Worm (Caenorhabditis elegans): ENCODE data around the gene F27E5.3.
A peak's percentile ranks its signal among the peaks of the same experiment; 100 is the strongest.

Gene F27E5.3

ce11 chrII:10168905-10169782 is 25.2 kb upstream of the F27E5.3 start, which contains the start of gene daf-19 (continued):
- TF ChIP-seq unc-3 (GFP tag; conservative IDR thresholded peaks at IDR 0.05) (0 out of 2 replicates have a peak, but pooled peaks have one; percentile 8), unc-3 (tag; optimal IDR thresholded peaks at IDR 0.05) (no peak), unc-86 (tag; optimal IDR thresholded peaks at IDR 0.05) (peak; percentile 9), nhr-11 (tag; optimal IDR thresholded peaks at IDR 0.05) (peak; percentile 39), nhr-232 (tag; optimal IDR thresholded peaks at IDR 0.05) (no peak), ceh-18 (tag; optimal IDR thresholded peaks at IDR 0.05) (peak; percentile 87), dve-1 (tag; optimal IDR thresholded peaks at IDR 0.05) (peak; percentile 55), gmeb-2 (tag; optimal IDR thresholded peaks at IDR 0.05) (peak; percentile 45), che-1 (tag; optimal IDR thresholded peaks at IDR 0.05) (peak; percentile 29), pha-4 (tag; optimal IDR thresholded peaks at IDR 0.05) (no peak), ref-2 (tag; optimal IDR thresholded peaks at IDR 0.05) (peak; percentile 79), ttx-3 (tag; optimal IDR thresholded peaks at IDR 0.05) (no peak), fkh-10 (GFP tag; optimal IDR thresholded peaks at IDR 0.05) (no peak), T23F11.4 (GFP tag; optimal IDR thresholded peaks at IDR 0.05) (peak; percentile 69), elt-2 (tag; optimal IDR thresholded peaks at IDR 0.05) (peak; percentile 30), madf-2 (tag; optimal IDR thresholded peaks at IDR 0.05) (peak; percentile 62), nfya-1 (tag; optimal IDR thresholded peaks at IDR 0.05) (peak; percentile 79), zip-5 (tag; optimal IDR thresholded peaks at IDR 0.05) (no peak), lin-11 (tag; optimal IDR thresholded peaks at IDR 0.05) (no peak), ceh-14 (tag; optimal IDR thresholded peaks at IDR 0.05) (peak; percentile 87), K09A11.1 (tag; optimal IDR thresholded peaks at IDR 0.05; ENCODE audit: insufficient read depth) (peak; percentile 41), npax-4 (tag; optimal IDR thresholded peaks at IDR 0.05) (no peak), fax-1 (tag; optimal IDR thresholded peaks at IDR 0.05) (peak; percentile 21), tbx-2 (tag; optimal IDR thresholded peaks at IDR 0.05) (peak; percentile 91), ahr-1 (tag; optimal IDR thresholded peaks at IDR 0.05) (no peak), fkh-6 (tag; optimal IDR thresholded peaks at IDR 0.05) (peak; percentile 75), Y22D7AL.16 (tag; optimal IDR thresholded peaks at IDR 0.05) (peak; percentile 46), pha-2 (tag; optimal IDR thresholded peaks at IDR 0.05) (peak; percentile 68), pros-1 (tag; optimal IDR thresholded peaks at IDR 0.05) (peak; percentile 70), rnt-1 (tag; optimal IDR thresholded peaks at IDR 0.05) (peak; percentile 68), sdc-2 (tag; optimal IDR thresholded peaks at IDR 0.05) (peak; percentile 76), mec-3 (tag; optimal IDR thresholded peaks at IDR 0.05; ENCODE audit: borderline replicate concordance) (no peak), tbx-7 (tag; optimal IDR thresholded peaks at IDR 0.05) (no peak), pat-9 (tag; optimal IDR thresholded peaks at IDR 0.05) (no peak), hlh-6 (tag; optimal IDR thresholded peaks at IDR 0.05) (peak; percentile 90), ceh-34 (tag; optimal IDR thresholded peaks at IDR 0.05) (peak; percentile 61), dmd-4 (tag; optimal IDR thresholded peaks at IDR 0.05; ENCODE audit: borderline replicate concordance) (peak; percentile 52), ceh-9 (tag; optimal IDR thresholded peaks at IDR 0.05) (no peak), ceh-48 (tag; optimal IDR thresholded peaks at IDR 0.05) (peak; percentile 74), unc-42 (tag; optimal IDR thresholded peaks at IDR 0.05) (peak; percentile 74), ceh-30 (tag; optimal IDR thresholded peaks at IDR 0.05) (peak; percentile 72), hlh-30 (tag; optimal IDR thresholded peaks at IDR 0.05; ENCODE audit: insufficient read depth) (no peak), pag-3 (tag; optimal IDR thresholded peaks at IDR 0.05; ENCODE audit: borderline replicate concordance) (no peak), C08G9.2 (tag; optimal IDR thresholded peaks at IDR 0.05) (peak; percentile 50), odd-2 (tag; optimal IDR thresholded peaks at IDR 0.05) (no peak), ceh-2 (tag; optimal IDR thresholded peaks at IDR 0.05) (peak; percentile 75), ets-4 (tag; optimal IDR thresholded peaks at IDR 0.05) (peak; percentile 54), ceh-31 (tag; optimal IDR thresholded peaks at IDR 0.05) (peak; percentile 84), sox-4 (tag; optimal IDR thresholded peaks at IDR 0.05) (peak; percentile 78)
